Fruit fly (Drosophila melanogaster): ENCODE results near the gene JTBR.

JTBR gene

dm6 chr3L:1810288-1810687 lies 7.6 kb upstream of the JTBR start, which contains the start of gene GV1:
TSS of gene GV1 (plus strand) at chr3L:1810588.
- TF ChIP-seq CG10431 (GFP tag; optimal IDR thresholded peaks at IDR 0.05): no peak
- no peak for TF ChIP-seq CG15479 (GFP tag; optimal IDR thresholded peaks at IDR 0.05)
- TF ChIP-seq Sox100B (GFP tag; optimal IDR thresholded peaks at IDR 0.05): no peak
- no peak for TF ChIP-seq Gsc (GFP tag; IDR thresholded peaks at IDR 0.05)
- TF ChIP-seq CG10543 (GFP tag; optimal IDR thresholded peaks at IDR 0.05): peak; percentile 51
- 0 out of 2 replicates have a peak, but pooled peaks have one; percentile 17 for TF ChIP-seq chm (GFP tag; IDR thresholded peaks at IDR 0.05)
- no peak for TF ChIP-seq CG1024 (GFP tag; IDR thresholded peaks at IDR 0.05)
- TF ChIP-seq Neu2 (GFP tag; optimal IDR thresholded peaks at IDR 0.05; ENCODE audit: borderline replicate concordance): no peak
- TF ChIP-seq CG2712 (tag; optimal IDR thresholded peaks at IDR 0.05): no peak
- TF ChIP-seq cas (GFP tag; IDR thresholded peaks at IDR 0.05): no peak
- no peak for TF ChIP-seq row (GFP tag; IDR thresholded peaks at IDR 0.05)
- no peak for TF ChIP-seq gro (GFP tag; optimal IDR thresholded peaks at IDR 0.05)
- no peak for TF ChIP-seq tna (GFP tag; IDR thresholded peaks at IDR 0.05; ENCODE audit: partially characterized antibody)
- TF ChIP-seq Lpt (GFP tag; optimal IDR thresholded peaks at IDR 0.05): no peak
- no peak for TF ChIP-seq NfI (GFP tag; optimal IDR thresholded peaks at IDR 0.05)
- no peak for TF ChIP-seq yki (optimal IDR thresholded peaks at IDR 0.05)
- TF ChIP-seq CG11504 (tag; optimal IDR thresholded peaks at IDR 0.05): peak; percentile 97
- no peak for TF ChIP-seq Lhr (GFP tag; optimal IDR thresholded peaks at IDR 0.05)
- no peak for TF ChIP-seq CG9876 (GFP tag; optimal IDR thresholded peaks at IDR 0.05)
- TF ChIP-seq CG11695 (GFP tag; IDR thresholded peaks at IDR 0.05): no peak
- TF ChIP-seq CG16813 (GFP tag; IDR thresholded peaks at IDR 0.05; ENCODE audit: partially characterized antibody): no peak
- peak; percentile 5 for TF ChIP-seq CG15514 (GFP tag; optimal IDR thresholded peaks at IDR 0.05)
- TF ChIP-seq CG34376 (GFP tag; optimal IDR thresholded peaks at IDR 0.05): peak; percentile 3
- no peak for TF ChIP-seq slou (GFP tag; optimal IDR thresholded peaks at IDR 0.05)
- TF ChIP-seq CG8281 (tag; optimal IDR thresholded peaks at IDR 0.05): no peak
- TF ChIP-seq sug (tag; optimal IDR thresholded peaks at IDR 0.05): no peak
- TF ChIP-seq MBD-R2 (GFP tag; IDR thresholded peaks at IDR 0.05): no peak
- TF ChIP-seq Blimp-1 (GFP tag; optimal IDR thresholded peaks at IDR 0.05): no peak
- no peak for TF ChIP-seq eve (GFP tag; optimal IDR thresholded peaks at IDR 0.05)
- TF ChIP-seq pfk (GFP tag; optimal IDR thresholded peaks at IDR 0.05): no peak
- no peak for TF ChIP-seq hb (GFP tag; IDR thresholded peaks at IDR 0.05; ENCODE audit: partially characterized antibody)
- no peak for TF ChIP-seq ro (GFP tag; IDR thresholded peaks at IDR 0.05)
- TF ChIP-seq CTCF (GFP tag; optimal IDR thresholded peaks at IDR 0.05): no peak
- TF ChIP-seq MTF-1 (GFP tag; optimal IDR thresholded peaks at IDR 0.05; ENCODE audit: borderline replicate concordance): no peak
- no peak for TF ChIP-seq CG32532 (GFP tag; IDR thresholded peaks at IDR 0.05)
- TF ChIP-seq dmrt11E (tag; optimal IDR thresholded peaks at IDR 0.05): no peak
- no peak for TF ChIP-seq CG17912 (GFP tag; optimal IDR thresholded peaks at IDR 0.05)
- no peak for TF ChIP-seq Taf1 (GFP tag; IDR thresholded peaks at IDR 0.05)
- no peak for TF ChIP-seq Hmx (GFP tag; optimal IDR thresholded peaks at IDR 0.05)
- no peak for TF ChIP-seq aop (GFP tag; IDR thresholded peaks at IDR 0.05)
- no peak for TF ChIP-seq CG4282 (GFP tag; optimal IDR thresholded peaks at IDR 0.05)
- no peak for TF ChIP-seq CG17361 (GFP tag; IDR thresholded peaks at IDR 0.05)
- no peak for TF ChIP-seq Rfx (GFP tag; IDR thresholded peaks at IDR 0.05)
- TF ChIP-seq CG31441 (GFP tag; IDR thresholded peaks at IDR 0.05): no peak
- TF ChIP-seq ara (GFP tag; IDR thresholded peaks at IDR 0.05): no peak
- TF ChIP-seq CG14667 (GFP tag; IDR thresholded peaks at IDR 0.05): no peak
- no peak for TF ChIP-seq BtbVII (GFP tag; optimal IDR thresholded peaks at IDR 0.05)
- no peak for TF ChIP-seq CG8290 (GFP tag; optimal IDR thresholded peaks at IDR 0.05)
- TF ChIP-seq CG8290 (tag; optimal IDR thresholded peaks at IDR 0.05): peak in 1 of 2 experiments; percentile 27
- no peak for TF ChIP-seq ERR (GFP tag; optimal IDR thresholded peaks at IDR 0.05)
- TF ChIP-seq PHDP (tag; optimal IDR thresholded peaks at IDR 0.05): no peak
- TF ChIP-seq CG30431 (GFP tag; optimal IDR thresholded peaks at IDR 0.05): no peak
- no peak for TF ChIP-seq btn (GFP tag; optimal IDR thresholded peaks at IDR 0.05)
- no peak for TF ChIP-seq repo (GFP tag; optimal IDR thresholded peaks at IDR 0.05)
